Worm (Caenorhabditis elegans) whole organism, L4/young adult: ENCODE results near the gene lntl-1.
A peak's percentile ranks its signal among the peaks of the same experiment; 100 is the strongest.

ENCODE experiments used
- W03F9.2 ChIP-seq: fragments of 150-350 bp; optimal IDR thresholded peaks from 2 replicates; lab custom pipeline; 2014; ENCODE audit warnings: missing biosample characterization, missing genetic modification characterization
- dao-5 ChIP-seq: sonication (generic microtip); optimal IDR thresholded peaks from 2 replicates; lab custom pipeline; 2016; ENCODE audit warnings: missing genotype, missing genetic modification characterization, moderate library complexity, missing compliant biosample characterization
- him-1 ChIP-seq: sonication (generic microtip); optimal IDR thresholded peaks from 2 replicates; lab custom pipeline; 2016; ENCODE audit warnings: missing genotype, missing genetic modification reagents, missing genetic modification characterization, missing compliant biosample characterization

The lntl-1 gene

DNA sequence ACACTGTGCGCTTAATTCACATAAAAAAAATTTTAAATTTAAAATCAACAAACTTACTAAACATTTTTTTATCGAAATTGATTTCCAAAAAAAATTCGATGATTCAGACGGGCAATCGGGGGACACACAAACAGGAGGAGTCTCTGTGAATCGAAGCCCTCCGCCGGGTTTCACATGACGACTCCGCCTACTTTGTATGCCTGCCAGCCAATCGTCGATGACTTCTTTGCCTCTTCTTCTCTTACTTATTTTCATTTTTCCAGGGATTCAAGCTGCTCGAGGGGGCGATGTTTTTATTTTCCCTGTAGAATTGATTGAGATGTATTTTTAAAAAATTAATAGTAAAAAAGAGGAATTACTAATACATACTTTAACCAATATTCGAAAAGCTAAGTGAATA lies at the start of gene lntl-1:
Gene lntl-1, minus strand, starts transcription at position 185 of the 400 bp plus-strand sequence.
- no peak for TF ChIP-seq dao-5 (tag; lab: Kevin White, UChicago)
- TF ChIP-seq him-1 = no peak
- TF ChIP-seq W03F9.2 = no peak

- TF ChIP-seq dao-5 (tag; lab: Kevin White, UChicago) (no peak), him-1 (no peak), W03F9.2 (no peak)
These were observed 48.7 kb upstream of the lntl-1 start for ce11 chrIV:5855608-5856007.

DNA sequence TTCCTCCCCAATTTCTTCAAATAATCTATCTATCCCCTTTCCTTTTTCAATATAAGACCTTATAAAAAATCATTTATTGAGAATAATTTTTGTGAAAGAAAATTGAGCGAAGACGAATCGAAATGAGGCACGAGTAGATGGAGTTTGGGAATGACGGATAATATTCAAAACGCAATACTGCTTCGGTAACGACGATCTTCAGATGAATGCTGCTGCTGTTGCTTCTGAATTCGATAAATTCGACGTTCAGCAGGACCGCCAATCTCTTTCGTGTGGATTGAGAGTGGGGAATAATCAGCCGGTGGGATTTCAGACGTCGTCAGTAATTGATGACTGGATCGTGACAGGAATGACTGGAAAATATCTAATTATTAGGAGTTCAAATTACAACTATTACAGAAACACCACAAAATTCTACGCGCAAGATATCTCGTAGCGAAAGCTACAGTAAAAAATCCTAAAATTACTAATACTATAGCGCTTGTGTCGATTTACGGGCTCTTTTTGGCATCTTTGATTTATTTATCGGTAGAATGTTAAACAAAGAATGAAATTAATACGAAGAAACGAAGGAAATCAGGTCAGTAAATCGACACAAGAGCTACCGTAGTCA lies 44.0 kb upstream of the lntl-1 start:
- TF ChIP-seq dao-5 (tag; lab: Kevin White, UChicago) (no peak), W03F9.2 (no peak), him-1 (no peak)

DNA sequence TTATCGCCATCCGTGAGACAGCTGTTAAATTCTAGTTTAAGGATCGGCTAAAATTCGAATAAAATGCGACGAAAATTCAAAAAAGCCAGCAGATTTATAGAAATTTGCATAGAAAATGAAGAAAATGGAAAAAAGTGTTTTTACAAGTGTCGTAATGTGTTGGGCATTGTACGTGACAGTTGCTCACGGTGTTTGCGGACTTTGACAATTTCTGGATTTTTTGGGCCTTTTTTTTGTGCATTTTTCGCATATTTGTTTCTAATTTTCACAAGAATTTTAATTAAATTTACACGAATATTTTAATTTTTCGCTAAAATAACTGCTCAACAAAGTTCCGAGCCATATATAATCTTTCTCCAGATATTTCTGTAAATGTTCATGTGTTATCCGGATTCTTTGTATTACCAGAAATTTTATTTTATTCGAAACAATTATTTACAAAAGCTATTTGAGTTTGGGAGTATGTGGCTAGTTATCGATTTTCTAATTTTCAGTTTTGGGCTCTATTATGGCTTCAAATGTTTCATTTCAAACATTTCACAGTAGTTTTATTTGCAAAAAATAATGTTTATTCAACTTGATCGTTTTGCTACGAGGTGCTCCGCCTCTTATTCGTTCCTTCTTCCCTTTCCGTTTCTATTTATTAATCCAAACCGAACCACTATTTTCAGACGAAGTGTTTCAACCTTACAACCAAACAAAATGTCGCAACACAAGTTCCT lies 41.3 kb upstream of the lntl-1 start, which contains the start of gene sams-3:
Gene sams-3, plus strand, starts transcription at position 672 of the 722 bp plus-strand sequence.
- TF ChIP-seq dao-5 (tag; lab: Kevin White, UChicago) = no peak
- TF ChIP-seq W03F9.2 = peak; percentile 7

ce11 chrIV:5846269-5846668 lies 39.4 kb upstream of the lntl-1 start, which contains the start of gene sams-4:
Gene sams-4 (minus strand): TSS chrIV:5846369.
- TF ChIP-seq W03F9.2 = no peak
- TF ChIP-seq him-1 = no peak
- no peak for TF ChIP-seq dao-5 (tag; lab: Kevin White, UChicago)

DNA sequence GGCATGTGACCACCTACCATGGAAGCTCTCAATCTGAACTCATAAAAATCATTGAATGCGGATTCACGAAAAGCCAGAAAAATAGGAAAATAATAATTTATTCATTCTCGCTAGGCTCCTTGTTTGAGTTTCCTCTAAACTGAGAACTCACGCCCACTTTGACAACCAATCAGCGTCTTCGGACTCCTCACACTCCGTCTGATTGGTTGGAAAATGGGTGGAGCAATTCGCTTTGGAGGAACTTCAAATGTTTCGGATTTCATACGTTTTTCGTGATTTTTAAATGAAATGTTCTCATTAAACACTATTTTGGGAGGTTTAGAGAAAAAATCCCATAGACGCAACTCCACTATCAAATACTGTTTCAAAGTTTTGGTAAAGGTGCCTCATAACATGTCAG lies 36.0 kb upstream of the lntl-1 start:
- TF ChIP-seq dao-5 (tag; lab: Kevin White, UChicago) (no peak), him-1 (no peak)

DNA sequence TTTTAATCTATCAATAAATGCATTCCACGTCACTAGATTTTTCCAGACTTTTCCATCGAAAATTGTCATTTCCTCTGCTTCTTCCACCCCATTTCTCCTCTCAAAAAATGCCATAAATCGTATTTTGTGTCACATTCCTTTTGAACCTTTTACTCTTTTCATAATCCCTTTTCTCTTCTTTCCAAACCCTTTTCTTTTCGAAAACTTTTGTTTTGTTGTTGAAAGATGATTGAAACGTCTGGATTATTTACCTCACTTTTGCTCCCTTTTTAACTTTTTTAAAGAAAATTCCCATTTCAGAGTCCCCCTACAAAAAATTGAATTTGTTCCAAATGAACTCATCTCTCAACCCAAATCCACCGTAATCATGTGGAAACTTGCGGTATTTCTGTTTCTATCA lies 32.3 kb upstream of the lntl-1 start, which contains the start of gene C06E7.2:
Gene C06E7.2, plus strand, starts transcription at position 301 of the 400 bp plus-strand sequence.
- TF ChIP-seq W03F9.2 = no peak
- TF ChIP-seq him-1 = no peak
- TF ChIP-seq dao-5 (tag; lab: Kevin White, UChicago) = no peak

- TF ChIP-seq him-1 (no peak), W03F9.2 (no peak), dao-5 (tag; lab: Kevin White, UChicago) (no peak)
These were observed 27.3 kb upstream of the lntl-1 start for ce11 chrIV:5834182-5834581.

DNA sequence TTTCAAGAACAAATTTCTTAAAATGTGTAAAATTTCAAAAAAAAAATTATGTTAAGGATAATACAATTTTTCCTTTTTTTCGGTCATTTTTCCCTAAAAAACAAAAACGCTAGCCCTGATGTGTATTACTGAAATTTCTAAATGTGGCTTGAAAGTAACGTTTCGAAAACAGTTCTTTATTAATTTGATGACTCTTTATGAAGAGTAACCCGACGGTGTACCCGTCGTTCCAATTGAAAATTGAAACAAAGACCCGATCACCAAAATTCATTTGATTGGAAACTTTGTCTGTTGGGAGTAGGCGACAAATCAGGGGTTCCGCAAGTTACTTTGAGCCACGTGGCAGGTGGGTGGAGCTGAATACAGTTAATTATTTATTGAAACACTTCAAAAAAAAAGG lies 25.9 kb upstream of the lntl-1 start:
- TF ChIP-seq dao-5 (tag; lab: Kevin White, UChicago) (no peak), him-1 (no peak), W03F9.2 (no peak)

ce11 chrIV:5824493-5824892 lies 17.6 kb upstream of the lntl-1 start, which contains the start of gene egal-1:
Gene egal-1 (plus strand): TSS chrIV:5824793.
- TF ChIP-seq dao-5 (tag; lab: Kevin White, UChicago) = no peak
- no peak for TF ChIP-seq him-1
- no peak for TF ChIP-seq W03F9.2

ce11 chrIV:5821997-5822396 lies 15.1 kb upstream of the lntl-1 start:
- TF ChIP-seq dao-5 (tag; lab: Kevin White, UChicago) = no peak
- no peak for TF ChIP-seq W03F9.2
- TF ChIP-seq him-1 = no peak

DNA sequence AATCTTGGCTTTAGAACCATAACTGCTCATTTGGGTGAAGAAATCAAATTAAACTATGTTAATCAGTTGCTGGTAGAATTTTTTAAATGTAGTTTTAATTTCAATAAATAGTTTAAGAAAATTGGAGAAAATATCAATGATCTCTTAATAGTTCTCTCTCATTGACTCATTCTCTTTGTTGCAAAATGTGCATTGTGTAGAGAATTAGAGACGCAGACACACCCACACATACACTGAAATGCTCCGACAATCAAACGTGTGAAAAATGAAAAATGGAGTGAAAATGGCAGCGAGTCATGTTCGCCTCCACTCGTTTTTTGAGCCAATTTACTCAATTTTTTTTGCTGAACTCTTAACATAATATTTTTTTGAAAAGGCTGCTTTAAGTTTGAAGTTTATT lies 14.1 kb upstream of the lntl-1 start:
- TF ChIP-seq him-1 = no peak
- no peak for TF ChIP-seq dao-5 (tag; lab: Kevin White, UChicago)
- TF ChIP-seq W03F9.2 = no peak

DNA sequence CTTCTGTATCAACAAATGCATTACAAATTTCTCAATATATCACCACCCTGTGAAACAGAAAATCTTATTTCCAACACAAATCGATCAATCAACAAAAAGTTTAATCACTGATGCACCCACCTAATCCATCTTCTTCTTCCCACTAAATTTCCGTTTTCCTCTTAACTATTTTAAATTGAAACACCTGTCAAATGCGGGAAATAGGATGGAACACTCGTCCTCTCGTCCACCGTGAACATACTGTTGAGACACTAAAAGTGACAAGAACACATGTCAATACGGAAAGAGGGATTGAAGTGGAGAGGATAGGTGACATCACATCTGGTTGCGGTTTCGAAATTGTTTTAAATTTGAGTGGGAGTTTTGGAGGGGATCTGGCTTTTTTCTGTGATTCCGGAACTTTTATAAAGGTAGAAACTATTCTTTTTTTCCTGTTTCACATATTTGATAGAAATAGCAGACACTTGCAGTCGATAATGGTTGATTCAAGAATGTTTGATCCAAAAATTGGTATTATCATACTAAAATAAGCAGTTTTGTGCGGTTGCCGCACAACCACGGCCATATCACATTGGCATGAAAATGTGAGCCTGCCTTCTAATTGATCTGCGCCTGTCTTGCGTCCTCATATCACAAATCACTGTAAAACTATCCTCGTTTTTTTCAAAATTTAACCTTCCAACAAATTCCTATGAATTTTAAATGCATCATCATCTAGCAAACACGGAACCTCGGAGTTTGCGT lies 13.3 kb upstream of the lntl-1 start:
- no peak for TF ChIP-seq him-1

DNA sequence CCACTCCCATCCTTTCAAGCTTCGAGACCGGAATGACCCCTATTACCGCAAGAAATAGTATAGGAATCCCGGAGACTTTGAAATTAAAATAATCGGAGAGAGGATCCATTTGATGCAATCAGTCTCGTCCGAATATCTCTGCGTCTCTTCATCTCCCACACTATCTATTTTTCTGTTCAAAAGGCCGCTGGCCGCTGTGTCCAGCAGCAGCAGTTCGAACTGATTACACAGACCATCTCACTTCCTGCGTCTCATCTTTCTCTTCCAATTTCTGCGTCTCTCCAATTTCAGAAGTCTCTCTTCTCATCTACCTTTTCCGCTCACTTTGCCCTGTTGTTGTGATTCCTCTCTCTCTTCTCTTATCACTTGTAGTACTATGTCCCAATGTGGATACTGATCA lies 10.6 kb upstream of the lntl-1 start:
- TF ChIP-seq W03F9.2 (no peak), him-1 (no peak), dao-5 (tag; lab: Kevin White, UChicago) (no peak)

DNA sequence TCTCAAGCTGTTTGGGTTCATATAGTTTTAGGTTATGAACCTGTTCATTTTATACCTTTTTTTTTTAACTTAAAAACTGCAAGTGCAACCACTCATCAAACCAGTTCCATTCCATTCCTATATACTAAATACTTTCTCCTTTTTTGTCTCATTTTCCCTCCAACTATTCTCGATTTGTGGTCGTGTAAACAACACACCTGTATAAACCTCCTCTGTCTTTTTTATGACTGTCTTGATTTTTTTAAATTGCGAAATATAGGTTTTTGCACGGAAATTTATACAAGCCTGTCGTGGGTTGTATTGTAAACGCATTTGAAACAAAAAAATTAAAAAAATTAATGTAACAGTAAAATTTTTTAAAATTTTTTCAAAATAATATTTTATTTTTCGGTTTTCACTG lies 9.6 kb upstream of the lntl-1 start:
- TF ChIP-seq him-1 = no peak
- TF ChIP-seq W03F9.2 = no peak
- no peak for TF ChIP-seq dao-5 (tag; lab: Kevin White, UChicago)
